Worm (Caenorhabditis elegans) whole organism, L3 larva: ENCODE results near the gene nhr-90.

ENCODE experiments used
- ceh-82 ChIP-seq: fragments of 150-350 bp; optimal IDR thresholded peaks from 2 replicates; lab custom pipeline; 2014; ENCODE audit warnings: missing biosample characterization, missing genetic modification characterization
- elt-3 ChIP-seq, 3 experiments: fragments of 150-350 bp in 1 of 3; sonication (generic microtip) in 2 of 3; optimal IDR thresholded peaks; 2 replicates in 2 of 3; 4 replicates in 1 of 3; lab custom pipeline; 2014 to 2017; ENCODE audit warnings: missing biosample characterization in 3 of 3, missing genetic modification characterization in 3 of 3
- unc-62 ChIP-seq: fragments of 150-350 bp; sonication (generic microtip); optimal IDR thresholded peaks from 4 replicates; lab custom pipeline; 2014; ENCODE audit warnings: missing biosample characterization, missing genetic modification reagents, missing genetic modification characterization
- ztf-11 ChIP-seq: fragments of 150-350 bp; optimal IDR thresholded peaks from 2 replicates; lab custom pipeline; 2014; ENCODE audit warnings: missing biosample characterization, missing genetic modification characterization

DNA sequence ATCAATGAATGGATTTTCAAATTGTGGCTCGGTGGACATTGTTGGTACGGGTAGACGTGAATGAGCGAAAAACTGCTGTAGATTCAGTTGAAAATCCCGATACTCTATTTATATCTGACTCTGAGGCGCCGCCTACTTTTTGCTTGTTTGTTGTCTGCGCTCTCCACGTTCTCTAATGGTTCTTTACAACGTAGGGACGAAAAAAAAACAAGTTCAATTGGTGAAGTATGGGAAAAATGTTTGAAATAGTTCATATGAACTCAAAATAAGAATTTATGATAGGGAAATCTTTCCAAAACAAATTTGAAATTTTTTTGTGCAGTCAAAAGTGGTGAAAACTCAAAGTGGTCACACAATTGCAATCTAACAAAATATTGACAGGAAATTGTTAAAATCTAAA is 24.5 kb downstream of the nhr-90 start, which contains the start of gene F48G7.10:
- no peak for TF ChIP-seq elt-3 (tag; optimal IDR thresholded peaks at IDR 0.05; lab: Kevin White, UChicago)
- TF ChIP-seq ceh-82, result no peak
- no peak for TF ChIP-seq unc-62
- TF ChIP-seq ztf-11 (tag; lab: Kevin White, UChicago), result no peak
